Worm (Caenorhabditis elegans): ENCODE measurements around the gene srj-21.

srj-21 gene

DNA sequence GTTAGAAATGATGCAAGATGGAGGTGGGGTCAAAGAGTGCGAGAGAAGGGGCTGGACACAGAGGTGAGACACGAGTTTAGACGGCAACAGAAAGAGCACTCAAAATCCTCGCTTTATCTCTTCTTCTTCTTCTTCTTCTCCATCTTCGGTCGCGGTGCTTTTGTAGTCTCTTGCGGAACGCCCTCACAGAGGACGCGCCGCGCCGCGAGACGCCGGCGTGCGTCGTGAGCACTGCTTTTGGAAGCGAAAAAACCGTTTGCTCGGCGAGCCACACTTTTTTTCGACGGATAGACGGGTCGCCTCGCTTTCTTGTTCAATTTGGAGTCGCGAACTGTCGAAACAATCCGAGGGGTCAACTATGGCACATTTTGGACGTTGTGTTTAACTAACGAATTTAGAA lies 45.8 kb downstream of the srj-21 start, which contains the start of gene D1054.9:
TSS of gene D1054.9 (minus strand) at position 137 of the 400 bp plus-strand sequence.
- no peak for TF ChIP-seq unc-62 (GFP tag; optimal IDR thresholded peaks at IDR 0.05)

ce11 chrV:10792775-10793174 lies 47.6 kb downstream of the srj-21 start, which contains the start of gene D1054.10:
TSS of gene D1054.10 (minus strand) at chrV:10792875.
- TF ChIP-seq unc-62 (GFP tag; optimal IDR thresholded peaks at IDR 0.05), result no peak

DNA sequence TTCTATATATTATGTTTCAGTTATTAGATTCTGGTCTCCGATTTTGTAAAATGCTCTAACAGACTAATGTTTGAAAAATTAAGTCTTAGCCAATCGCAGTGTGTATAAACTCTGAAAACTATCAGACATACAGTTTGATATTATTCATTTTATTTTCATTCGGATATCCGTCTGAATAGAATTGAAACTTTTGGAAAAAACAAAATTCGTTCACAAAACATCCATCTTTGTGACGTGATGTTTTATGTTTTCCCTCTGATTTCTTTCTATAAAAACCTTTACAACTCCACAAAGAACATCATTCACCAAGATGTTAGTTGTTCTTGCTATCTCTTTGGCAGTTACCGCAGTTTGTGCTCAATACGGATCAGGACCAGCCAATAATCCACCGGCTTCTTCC lies 48.4 kb downstream of the srj-21 start, which contains the start of gene ule-3:
TSS of gene ule-3 (plus strand) at position 301 of the 400 bp plus-strand sequence.
- TF ChIP-seq unc-62 (GFP tag; optimal IDR thresholded peaks at IDR 0.05), result no peak

ce11 chrV:10794463-10794862 lies 49.3 kb downstream of the srj-21 start:
- no peak for TF ChIP-seq unc-62 (GFP tag; optimal IDR thresholded peaks at IDR 0.05)

DNA sequence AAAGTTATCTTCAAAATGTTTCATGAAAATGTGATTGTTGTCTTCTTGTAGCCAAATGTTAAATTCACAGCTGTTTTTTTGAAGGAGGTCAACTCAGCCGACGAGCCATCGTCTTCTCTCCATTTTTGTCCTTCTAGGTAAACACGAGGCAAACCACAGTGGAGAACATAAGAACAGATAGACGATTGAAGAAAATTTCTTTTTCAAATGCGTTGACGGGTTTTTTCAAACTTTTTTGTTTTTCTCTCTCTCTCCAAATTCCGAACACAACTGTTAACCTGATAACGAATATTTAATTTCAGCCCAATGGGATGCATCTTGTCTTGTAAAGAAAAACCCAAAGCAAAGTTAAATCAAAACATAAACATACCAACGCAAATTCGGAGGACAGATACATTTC lies 50.4 kb downstream of the srj-21 start, which contains the start of gene D1054.19:
TSS of gene D1054.19 (plus strand) at position 301 of the 400 bp plus-strand sequence.
- no peak for TF ChIP-seq unc-62 (GFP tag; optimal IDR thresholded peaks at IDR 0.05)
